Worm (Caenorhabditis elegans): Measurements from ENCODE around the gene spe-18.

ce11 chrII:13188084-13188483 lies 34.9 kb upstream of the spe-18 start:
- TF ChIP-seq zag-1 (tag; optimal IDR thresholded peaks at IDR 0.05) (no peak), skn-1 (tag; optimal IDR thresholded peaks at IDR 0.05) (no peak), fos-1 (tag; optimal IDR thresholded peaks at IDR 0.05) (no peak), ztf-11 (tag; optimal IDR thresholded peaks at IDR 0.05) (no peak), hif-1 (tag; optimal IDR thresholded peaks at IDR 0.05) (no peak), F37D6.2 (tag; optimal IDR thresholded peaks at IDR 0.05) (no peak), ceh-62 (tag; optimal IDR thresholded peaks at IDR 0.05) (no peak), Y105C5A.15 (GFP tag; IDR thresholded peaks at IDR 0.05) (no peak), dpl-1 (GFP tag; optimal IDR thresholded peaks at IDR 0.05) (no peak), zip-2 (tag; optimal IDR thresholded peaks at IDR 0.05) (no peak), pha-4 (GFP tag; IDR thresholded peaks at IDR 0.05) (no peak), pha-4 (tag; optimal IDR thresholded peaks at IDR 0.05) (no peak), nhr-237 (tag; optimal IDR thresholded peaks at IDR 0.05) (no peak), mep-1 (tag; optimal IDR thresholded peaks at IDR 0.05) (no peak), ama-1 (optimal IDR thresholded peaks at IDR 0.05) (no peak)
